Worm (Caenorhabditis elegans) whole organism, mixed stage, embryonic: ENCODE results near the gene T25B2.2.

Experiments used
- blmp-1 ChIP-seq: fragments of 150-350 bp; optimal IDR thresholded peaks from 2 replicates; lab custom pipeline; 2014; ENCODE audit warnings: missing biosample characterization, missing genetic modification characterization
- ceh-83 ChIP-seq: fragments of 200-800 bp; sonication (Bioruptor generic); optimal IDR thresholded peaks from 2 replicates; lab custom pipeline; 2018; ENCODE audit warnings: mild to moderate bottlenecking, missing genetic modification characterization, missing compliant biosample characterization
- elt-3 ChIP-seq: fragments of 150-350 bp; optimal IDR thresholded peaks from 2 replicates; lab custom pipeline; 2014; ENCODE audit warnings: missing biosample characterization, missing genetic modification characterization
- lin-13 ChIP-seq: fragments of 150-350 bp; optimal IDR thresholded peaks from 2 replicates; lab custom pipeline; 2014; ENCODE audit warnings: missing biosample characterization, missing genetic modification characterization
- nhr-2 ChIP-seq: fragments of 150-350 bp; optimal IDR thresholded peaks from 2 replicates; lab custom pipeline; 2014; ENCODE audit warnings: missing biosample characterization, missing genetic modification characterization
- nhr-237 ChIP-seq: fragments of 150-350 bp; optimal IDR thresholded peaks from 2 replicates; lab custom pipeline; 2014; ENCODE audit warnings: missing biosample characterization, missing genetic modification characterization
- snpc-4 ChIP-seq: fragments of 150-350 bp; optimal IDR thresholded peaks from 2 replicates; lab custom pipeline; 2014; ENCODE audit warnings: missing biosample characterization, missing genetic modification characterization
- tbx-8 ChIP-seq: fragments of 200-800 bp; sonication (Bioruptor generic); optimal IDR thresholded peaks from 2 replicates; lab custom pipeline; 2018; ENCODE audit warnings: mild to moderate bottlenecking, missing genetic modification characterization, moderate library complexity, missing compliant biosample characterization

ce11 chrX:6180293-6180692 lies 10.8 kb downstream of the T25B2.2 start, which contains the start of gene T13C5.7:
- TF ChIP-seq nhr-2 (no peak), blmp-1 (no peak), tbx-8 (GFP tag; lab: Kevin White, UChicago) (no peak), nhr-237 (tag; lab: Kevin White, UChicago) (no peak), ceh-83 (no peak), snpc-4 (tag; lab: Kevin White, UChicago) (no peak), elt-3 (no peak), lin-13 (tag; lab: Kevin White, UChicago) (no peak)
